Fruit fly (Drosophila melanogaster): ENCODE data around the gene alpha-Spec.

DNA sequence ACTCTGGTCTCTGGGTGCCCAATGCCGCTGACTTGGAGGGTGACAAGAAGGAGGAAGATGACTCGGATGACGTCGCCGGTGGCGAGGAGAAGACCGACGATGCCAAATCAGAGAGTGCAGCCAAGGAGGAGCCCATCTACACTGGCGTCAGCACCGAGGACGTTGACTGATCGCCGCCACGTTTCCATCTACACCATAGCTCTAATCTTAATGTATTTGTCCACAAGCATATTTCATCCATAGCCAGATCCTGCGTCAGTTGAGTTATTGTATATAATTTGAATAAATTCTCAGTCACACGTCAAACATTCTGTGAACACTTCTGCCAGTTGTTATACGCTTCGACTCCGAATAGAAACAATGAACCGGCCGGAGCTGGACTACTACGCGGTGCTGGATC is 1.9 kb upstream of the alpha-Spec start, which contains the start of gene CG12020:
- TF ChIP-seq usp (GFP tag; optimal IDR thresholded peaks at IDR 0.05): no peak
- TF ChIP-seq EcR (GFP tag; optimal IDR thresholded peaks at IDR 0.05): no peak
- no peak for TF ChIP-seq pan (optimal IDR thresholded peaks at IDR 0.05)
- no peak for TF ChIP-seq CG8478 (optimal IDR thresholded peaks at IDR 0.05)
- TF ChIP-seq Dll (optimal IDR thresholded peaks at IDR 0.05): no peak
- TF ChIP-seq psq (optimal IDR thresholded peaks at IDR 0.05): no peak

All from whole organism.